Worm (Caenorhabditis elegans) whole organism, L1 larva: ENCODE results near the gene irld-44.

Source experiments
- ama-1 ChIP-seq: fragments of 150-350 bp; optimal IDR thresholded peaks from 2 replicates; lab custom pipeline; 2014
- egl-27 ChIP-seq, 2 experiments: fragments of 150-350 bp in 1 of 2; sonication (generic microtip); optimal IDR thresholded peaks; 3 replicates each; lab custom pipeline; 2017 to 2018; ENCODE audit warnings: missing biosample characterization in 2 of 2, missing genetic modification characterization in 2 of 2, missing genetic modification reagents in 2 of 2
- elt-2 ChIP-seq: sonication (generic microtip); optimal IDR thresholded peaks from 2 replicates; lab custom pipeline; 2016; ENCODE audit warnings: missing genetic modification characterization, mild to moderate bottlenecking, inconsistent platforms, missing compliant biosample characterization, missing genetic modification reagents
- elt-3 ChIP-seq, 6 experiments: fragments of 150-350 bp in 1 of 6; sonication (generic microtip); optimal IDR thresholded peaks; 2 replicates each; lab custom pipeline; 2017 to 2018; ENCODE audit warnings: missing biosample characterization in 6 of 6, missing genetic modification characterization in 6 of 6, inconsistent platforms in 1 of 6
- fkh-10 ChIP-seq: sonication (generic microtip); optimal IDR thresholded peaks from 2 replicates; lab custom pipeline; 2017; ENCODE audit warnings: missing biosample characterization, missing genetic modification reagents, missing genetic modification characterization
- hlh-17 ChIP-seq: fragments of 200-800 bp; sonication (Bioruptor generic); optimal IDR thresholded peaks from 2 replicates; lab custom pipeline; 2018; ENCODE audit warnings: missing genetic modification characterization, mild to moderate bottlenecking, missing compliant biosample characterization, moderate library complexity, borderline replicate concordance
- lin-13 ChIP-seq: fragments of 150-350 bp; optimal IDR thresholded peaks from 2 replicates; lab custom pipeline; 2014; ENCODE audit warnings: missing biosample characterization, missing genetic modification reagents, missing genetic modification characterization
- lin-15B ChIP-seq: fragments of 150-350 bp; sonication (generic microtip); optimal IDR thresholded peaks from 3 replicates; lab custom pipeline; 2014; ENCODE audit warnings: missing biosample characterization, missing genetic modification characterization
- pax-3 ChIP-seq: fragments of 200-800 bp; sonication (Bioruptor generic); optimal IDR thresholded peaks from 2 replicates; lab custom pipeline; 2018; ENCODE audit warnings: mild to moderate bottlenecking, missing genetic modification characterization, moderate library complexity, missing compliant biosample characterization
- snpc-4 ChIP-seq: fragments of 150-350 bp; optimal IDR thresholded peaks from 2 replicates; lab custom pipeline; 2014; ENCODE audit warnings: missing biosample characterization, missing genetic modification characterization
- unc-30 ChIP-seq: sonication (generic microtip); optimal IDR thresholded peaks from 2 replicates; lab custom pipeline; 2017; ENCODE audit warnings: missing biosample characterization, missing genetic modification characterization
- unc-62 ChIP-seq: fragments of 150-350 bp; optimal IDR thresholded peaks from 2 replicates; lab custom pipeline; 2014; ENCODE audit warnings: missing biosample characterization, missing genetic modification reagents, missing genetic modification characterization
- unc-86 ChIP-seq: sonication (generic microtip); optimal IDR thresholded peaks from 2 replicates; lab custom pipeline; 2016; ENCODE audit warnings: missing genetic modification characterization, missing compliant biosample characterization
- vab-15 ChIP-seq: sonication (generic microtip); optimal IDR thresholded peaks from 2 replicates; lab custom pipeline; 2017; ENCODE audit warnings: missing genotype, mild to moderate bottlenecking, missing genetic modification characterization, missing compliant biosample characterization

- TF ChIP-seq unc-86 = no peak
- no peak for TF ChIP-seq elt-3 (tag; optimal IDR thresholded peaks at IDR 0.05; lab: Kevin White, UChicago)
- no peak for TF ChIP-seq fkh-10 (GFP tag; lab: Kevin White, UChicago)
- no peak for TF ChIP-seq lin-15B (tag; lab: Kevin White, UChicago)
- no peak for TF ChIP-seq hlh-17 (GFP tag; lab: Kevin White, UChicago)
- no peak for TF ChIP-seq elt-2 (tag; lab: Kevin White, UChicago)
- no peak for TF ChIP-seq unc-62 (GFP tag; lab: Kevin White, UChicago)
- no peak for TF ChIP-seq lin-13
- TF ChIP-seq snpc-4 (tag; lab: Kevin White, UChicago) = no peak
- no peak for TF ChIP-seq ama-1
- TF ChIP-seq unc-30 (tag; lab: Kevin White, UChicago) = no peak
- TF ChIP-seq vab-15 (tag; lab: Kevin White, UChicago) = no peak
- no peak for TF ChIP-seq egl-27 (tag; optimal IDR thresholded peaks at IDR 0.05; lab: Kevin White, UChicago)
- no peak for TF ChIP-seq pax-3
Observed at ce11 chrV:1680770-1681169, 29.6 kb downstream of the irld-44 start, which contains the start of gene srw-91.
